Worm (Caenorhabditis elegans) whole organism, L2 larva: ENCODE results near the gene T05C12.15.

Experiments
- C34F6.9 ChIP-seq: fragments of 150-350 bp; optimal IDR thresholded peaks from 2 replicates; lab custom pipeline; 2014; ENCODE audit warnings: missing biosample characterization, missing genetic modification characterization
- F13H6.1 ChIP-seq: sonication (generic microtip); optimal IDR thresholded peaks from 2 replicates; lab custom pipeline; 2016; ENCODE audit warnings: missing genetic modification characterization, missing compliant biosample characterization
- R02D3.7 ChIP-seq: fragments of 150-350 bp; optimal IDR thresholded peaks from 2 replicates; lab custom pipeline; 2014; ENCODE audit warnings: missing biosample characterization, missing genetic modification characterization
- Y55F3AM.14 ChIP-seq: fragments of 200-800 bp; sonication (Bioruptor generic); optimal IDR thresholded peaks from 2 replicates; lab custom pipeline; 2018; ENCODE audit warnings: mild to moderate bottlenecking, missing genetic modification characterization, missing compliant biosample characterization
- ZK546.5 ChIP-seq: sonication (generic microtip); optimal IDR thresholded peaks from 2 replicates; lab custom pipeline; 2017; ENCODE audit warnings: missing biosample characterization, missing genetic modification characterization
- alr-1 ChIP-seq: fragments of 150-350 bp; optimal IDR thresholded peaks from 2 replicates; lab custom pipeline; 2014; ENCODE audit warnings: missing biosample characterization, missing genetic modification characterization
- aly-2 ChIP-seq: fragments of 150-350 bp; optimal IDR thresholded peaks from 2 replicates; lab custom pipeline; 2014; ENCODE audit warnings: missing biosample characterization, missing genetic modification characterization
- ama-1 ChIP-seq: fragments of 150-350 bp; optimal IDR thresholded peaks from 2 replicates; lab custom pipeline; 2018; ENCODE audit warnings: inconsistent platforms
- blmp-1 ChIP-seq: sonication (generic microtip); optimal IDR thresholded peaks from 2 replicates; lab custom pipeline; 2017; ENCODE audit warnings: missing genetic modification characterization, mild to moderate bottlenecking, missing compliant biosample characterization, antibody characterized with exemption, moderate library complexity; ENCODE audit not compliant: insufficient read depth
- ceh-16 ChIP-seq: fragments of 150-350 bp; optimal IDR thresholded peaks from 2 replicates; lab custom pipeline; 2014; ENCODE audit warnings: missing biosample characterization, missing genetic modification characterization
- ceh-82 ChIP-seq: fragments of 150-350 bp; optimal IDR thresholded peaks from 2 replicates; lab custom pipeline; 2014; ENCODE audit warnings: missing biosample characterization, missing genetic modification characterization
- crh-2 ChIP-seq: sonication (generic microtip); optimal IDR thresholded peaks from 2 replicates; lab custom pipeline; 2017; ENCODE audit warnings: missing biosample characterization, missing genetic modification characterization
- dmd-4 ChIP-seq: sonication (generic microtip); optimal IDR thresholded peaks from 2 replicates; lab custom pipeline; 2017; ENCODE audit warnings: missing biosample characterization, missing genetic modification characterization
- egl-27 ChIP-seq: sonication (generic microtip); optimal IDR thresholded peaks from 3 replicates; lab custom pipeline; 2017; ENCODE audit warnings: missing biosample characterization, missing genetic modification reagents, missing genetic modification characterization
- elt-1 ChIP-seq: fragments of 150-350 bp; optimal IDR thresholded peaks from 2 replicates; lab custom pipeline; 2014; ENCODE audit warnings: missing biosample characterization, missing genetic modification characterization
- elt-3 ChIP-seq: sonication (generic microtip); optimal IDR thresholded peaks from 2 replicates; lab custom pipeline; 2017; ENCODE audit warnings: missing biosample characterization, missing genetic modification characterization
- fos-1 ChIP-seq: fragments of 150-350 bp; optimal IDR thresholded peaks from 2 replicates; lab custom pipeline; 2014; ENCODE audit warnings: missing biosample characterization, missing genetic modification characterization
- gmeb-1 ChIP-seq: fragments of 150-350 bp; optimal IDR thresholded peaks from 2 replicates; lab custom pipeline; 2014; ENCODE audit warnings: missing biosample characterization, missing genetic modification characterization
- lin-11 ChIP-seq: fragments of 150-350 bp; sonication (generic microtip); optimal IDR thresholded peaks from 2 replicates; lab custom pipeline; 2014; ENCODE audit warnings: missing biosample characterization, missing genetic modification characterization, inconsistent platforms, mixed read lengths
- lin-13 ChIP-seq: fragments of 150-350 bp; optimal IDR thresholded peaks from 2 replicates; lab custom pipeline; 2014; ENCODE audit warnings: missing biosample characterization, missing genetic modification reagents, missing genetic modification characterization
- lin-39 ChIP-seq: fragments of 150-350 bp; optimal IDR thresholded peaks from 2 replicates; lab custom pipeline; 2014; ENCODE audit warnings: missing biosample characterization, missing genetic modification reagents, missing genetic modification characterization
- lsy-2 ChIP-seq, 2 experiments: fragments of 150-350 bp in 1 of 2; sonication (generic microtip) in 1 of 2; optimal IDR thresholded peaks; 2 replicates each; lab custom pipeline; 2014 to 2017; ENCODE audit warnings: missing biosample characterization in 2 of 2, missing genetic modification characterization in 2 of 2
- mab-5 ChIP-seq: fragments of 150-350 bp; optimal IDR thresholded peaks from 2 replicates; lab custom pipeline; 2014; ENCODE audit warnings: missing biosample characterization, missing genetic modification characterization
- mbf-1 ChIP-seq: sonication (generic microtip); optimal IDR thresholded peaks from 2 replicates; lab custom pipeline; 2017; ENCODE audit warnings: missing biosample characterization, missing genetic modification characterization
- mdl-1 ChIP-seq, 2 experiments: fragments of 150-350 bp in 1 of 2; sonication (generic microtip) in 1 of 2; optimal IDR thresholded peaks; 2 replicates each; lab custom pipeline; 2017; ENCODE audit warnings: missing biosample characterization in 2 of 2, missing genetic modification characterization in 2 of 2
- nhr-10 ChIP-seq: sonication (generic microtip); optimal IDR thresholded peaks from 2 replicates; lab custom pipeline; 2017; ENCODE audit warnings: missing biosample characterization, missing genetic modification characterization
- nhr-11 ChIP-seq: fragments of 150-350 bp; optimal IDR thresholded peaks from 2 replicates; lab custom pipeline; 2014; ENCODE audit warnings: missing biosample characterization, missing genetic modification characterization
- nhr-12 ChIP-seq: fragments of 150-350 bp; optimal IDR thresholded peaks from 2 replicates; lab custom pipeline; 2014; ENCODE audit warnings: missing biosample characterization, missing genetic modification characterization
- nhr-129 ChIP-seq: fragments of 150-350 bp; optimal IDR thresholded peaks from 2 replicates; lab custom pipeline; 2014; ENCODE audit warnings: missing biosample characterization, missing genetic modification characterization
- nhr-21 ChIP-seq: fragments of 150-350 bp; optimal IDR thresholded peaks from 2 replicates; lab custom pipeline; 2014; ENCODE audit warnings: missing biosample characterization, missing genetic modification characterization
- nhr-23 ChIP-seq: fragments of 150-350 bp; optimal IDR thresholded peaks from 2 replicates; lab custom pipeline; 2014; ENCODE audit warnings: missing biosample characterization, missing genetic modification reagents, missing genetic modification characterization
- nhr-237 ChIP-seq: fragments of 150-350 bp; optimal IDR thresholded peaks from 2 replicates; lab custom pipeline; 2014; ENCODE audit warnings: missing biosample characterization, missing genetic modification characterization
- nhr-25 ChIP-seq: fragments of 150-350 bp; sonication (generic microtip); optimal IDR thresholded peaks from 3 replicates; lab custom pipeline; 2014; ENCODE audit warnings: missing biosample characterization, missing genetic modification characterization
- nhr-6 ChIP-seq: fragments of 150-350 bp; optimal IDR thresholded peaks from 2 replicates; lab custom pipeline; 2014; ENCODE audit warnings: missing biosample characterization, missing genetic modification characterization
- nhr-77 ChIP-seq: fragments of 150-350 bp; optimal IDR thresholded peaks from 2 replicates; lab custom pipeline; 2014; ENCODE audit warnings: missing biosample characterization, missing genetic modification characterization
- peb-1 ChIP-seq: fragments of 150-350 bp; optimal IDR thresholded peaks from 2 replicates; lab custom pipeline; 2014; ENCODE audit warnings: missing biosample characterization, missing genetic modification characterization
- sem-4 ChIP-seq: fragments of 150-350 bp; optimal IDR thresholded peaks from 2 replicates; lab custom pipeline; 2014; ENCODE audit warnings: missing biosample characterization, missing genetic modification reagents, missing genetic modification characterization
- skn-1 ChIP-seq: sonication (generic microtip); optimal IDR thresholded peaks from 2 replicates; lab custom pipeline; 2017; ENCODE audit warnings: missing biosample characterization, missing genetic modification characterization
- sma-3 ChIP-seq: sonication (generic microtip); optimal IDR thresholded peaks from 2 replicates; lab custom pipeline; 2016; ENCODE audit warnings: missing genetic modification reagents, missing genetic modification characterization, missing compliant biosample characterization
- sma-9 ChIP-seq, 2 experiments: fragments of 150-350 bp in 1 of 2; sonication (generic microtip) in 1 of 2; optimal IDR thresholded peaks; 2 replicates each; lab custom pipeline; 2014 to 2016; ENCODE audit warnings: missing genetic modification characterization in 2 of 2, mild to moderate bottlenecking in 1 of 2, missing biosample characterization in 1 of 2, missing compliant biosample characterization in 1 of 2, missing genetic modification reagents in 1 of 2, moderate library complexity in 1 of 2
- snpc-4 ChIP-seq: fragments of 150-350 bp; optimal IDR thresholded peaks from 2 replicates; lab custom pipeline; 2014; ENCODE audit warnings: missing biosample characterization, missing genetic modification characterization
- unc-39 ChIP-seq: fragments of 150-350 bp; optimal IDR thresholded peaks from 2 replicates; lab custom pipeline; 2014; ENCODE audit warnings: missing biosample characterization, missing genetic modification characterization
- unc-55 ChIP-seq: fragments of 150-350 bp; sonication (generic microtip); optimal IDR thresholded peaks from 3 replicates; lab custom pipeline; 2014; ENCODE audit warnings: missing biosample characterization, missing genetic modification reagents, missing genetic modification characterization
- unc-62 ChIP-seq: fragments of 150-350 bp; optimal IDR thresholded peaks from 2 replicates; lab custom pipeline; 2014; ENCODE audit warnings: missing biosample characterization, missing genetic modification reagents, missing genetic modification characterization
- zag-1 ChIP-seq: fragments of 150-350 bp; optimal IDR thresholded peaks from 2 replicates; lab custom pipeline; 2014; ENCODE audit warnings: missing biosample characterization, missing genetic modification characterization
- ztf-1 ChIP-seq: fragments of 200-800 bp; sonication (Bioruptor generic); conservative IDR thresholded peaks from 2 replicates; pipeline ENCODE4 v1.3.6; 2022; ENCODE audit warnings: missing genetic modification characterization, missing compliant biosample characterization
- ztf-11 ChIP-seq: sonication (generic microtip); optimal IDR thresholded peaks from 2 replicates; lab custom pipeline; 2017; ENCODE audit warnings: missing biosample characterization, missing genetic modification characterization
- ztf-4 ChIP-seq: fragments of 150-350 bp; optimal IDR thresholded peaks from 2 replicates; lab custom pipeline; 2014; ENCODE audit warnings: missing biosample characterization, missing genetic modification characterization

T05C12.15 gene

DNA sequence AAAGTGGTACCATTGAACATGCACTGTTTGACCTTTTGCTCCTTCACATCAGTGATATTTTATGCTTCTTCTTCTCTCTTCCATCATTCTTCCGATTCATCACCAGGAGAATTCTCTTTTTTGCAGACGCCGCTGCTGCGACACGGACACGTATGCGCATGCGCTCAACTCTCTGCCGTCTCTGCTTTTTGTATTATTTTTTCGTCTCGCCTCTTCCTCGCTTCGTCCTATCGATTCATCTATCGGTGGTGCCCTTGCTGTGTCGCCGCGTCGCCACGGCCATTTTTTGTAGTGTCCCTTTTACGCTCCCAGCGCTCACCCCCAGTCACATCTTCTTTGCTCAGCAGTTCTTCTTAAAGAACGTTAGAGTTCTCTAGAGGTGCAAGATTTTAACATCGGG lies 43.3 kb upstream of the T05C12.15 start (continued):
- peak; percentile 31 for TF ChIP-seq F13H6.1
- TF ChIP-seq nhr-23 (tag; lab: Kevin White, UChicago), result no peak
- TF ChIP-seq unc-62 (GFP tag; lab: Kevin White, UChicago), result no peak

DNA sequence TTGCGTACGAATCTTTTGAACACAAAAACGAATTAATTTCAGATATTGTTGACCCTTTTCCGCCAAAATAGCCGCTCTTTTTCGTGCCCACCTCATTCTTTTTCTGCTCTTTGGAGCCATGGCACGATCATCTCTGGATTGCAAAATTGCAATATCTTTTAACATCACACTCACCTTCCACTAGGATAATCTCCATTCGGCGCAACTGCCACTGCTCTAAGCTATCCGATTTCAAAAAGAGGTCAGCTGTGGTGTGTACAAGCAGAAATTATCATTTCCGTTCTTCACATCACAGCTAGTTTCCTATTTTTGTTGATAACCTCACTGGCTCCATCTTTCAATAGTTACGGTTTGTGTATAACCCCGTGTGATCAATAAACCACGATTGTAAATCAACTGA lies 42.8 kb upstream of the T05C12.15 start:
- TF ChIP-seq crh-2 (no peak), sma-9 (GFP tag; optimal IDR thresholded peaks at IDR 0.05; lab: Kevin White, UChicago) (peak; percentile 66), sma-9 (tag; optimal IDR thresholded peaks at IDR 0.05; lab: Kevin White, UChicago) (no peak), ZK546.5 (tag; lab: Kevin White, UChicago) (no peak)

DNA sequence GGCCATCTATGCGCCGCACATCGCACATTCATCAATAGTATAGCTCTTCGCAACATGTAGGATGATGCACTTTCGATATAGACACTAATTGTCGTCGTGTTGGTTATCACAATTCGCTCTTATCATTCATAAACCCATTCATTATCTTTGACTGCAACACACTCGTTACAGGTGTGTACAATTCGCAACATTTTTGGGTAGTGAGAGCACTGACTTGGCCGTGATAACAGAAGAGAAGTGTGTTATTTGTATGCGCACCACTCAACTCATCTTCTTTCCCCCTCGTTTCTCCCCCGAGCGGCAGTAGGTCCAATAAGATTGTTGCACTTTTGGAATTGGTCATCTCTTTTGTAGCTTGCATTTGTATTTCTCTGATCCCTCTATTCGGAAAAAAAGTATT lies 42.1 kb upstream of the T05C12.15 start:
- no peak for TF ChIP-seq aly-2 (tag; lab: Kevin White, UChicago)
- TF ChIP-seq crh-2, result peak; percentile 53
- TF ChIP-seq elt-1, result no peak
- TF ChIP-seq mab-5, result no peak
- no peak for TF ChIP-seq nhr-23 (tag; lab: Kevin White, UChicago)
- peak; percentile 15 for TF ChIP-seq sma-3
- TF ChIP-seq ceh-16 (tag; lab: Kevin White, UChicago), result no peak
- TF ChIP-seq nhr-25 (tag; lab: Kevin White, UChicago), result no peak
- no peak for TF ChIP-seq egl-27 (tag; lab: Kevin White, UChicago)
- no peak for TF ChIP-seq lin-11 (tag; lab: Kevin White, UChicago)
- no peak for TF ChIP-seq alr-1 (tag; lab: Kevin White, UChicago)
- TF ChIP-seq sem-4 (tag; lab: Kevin White, UChicago), result no peak
- no peak for TF ChIP-seq mbf-1 (tag; lab: Kevin White, UChicago)
- TF ChIP-seq ceh-82 (tag; lab: Kevin White, UChicago), result no peak
- no peak for TF ChIP-seq lin-39 (tag; lab: Kevin White, UChicago)
- peak; percentile 77 for TF ChIP-seq sma-9 (GFP tag; optimal IDR thresholded peaks at IDR 0.05; lab: Kevin White, UChicago)
- TF ChIP-seq sma-9 (tag; optimal IDR thresholded peaks at IDR 0.05; lab: Kevin White, UChicago), result no peak
- peak; percentile 94 for TF ChIP-seq fos-1 (tag; lab: Kevin White, UChicago)
- no peak for TF ChIP-seq zag-1 (tag; lab: Kevin White, UChicago)
- no peak for TF ChIP-seq mdl-1 (tag; optimal IDR thresholded peaks at IDR 0.05; lab: Kevin White, UChicago)
- no peak for TF ChIP-seq ztf-11 (tag; lab: Kevin White, UChicago)
- TF ChIP-seq dmd-4 (tag; lab: Kevin White, UChicago), result no peak
- no peak for TF ChIP-seq ztf-1 (GFP tag; lab: Robert Waterston, UW)
- no peak for TF ChIP-seq nhr-6 (tag; lab: Kevin White, UChicago)
- no peak for TF ChIP-seq snpc-4 (tag; lab: Kevin White, UChicago)
- no peak for TF ChIP-seq nhr-237 (tag; lab: Kevin White, UChicago)
- TF ChIP-seq nhr-21, result no peak
- TF ChIP-seq skn-1 (tag; lab: Kevin White, UChicago), result no peak
- TF ChIP-seq nhr-10 (tag; lab: Kevin White, UChicago), result no peak
- TF ChIP-seq lin-13 (GFP tag; lab: Kevin White, UChicago), result no peak
- no peak for TF ChIP-seq unc-39
- no peak for TF ChIP-seq Y55F3AM.14 (GFP tag; lab: Kevin White, UChicago)
- no peak for TF ChIP-seq nhr-12 (tag; lab: Kevin White, UChicago)
- no peak for TF ChIP-seq nhr-77 (tag; lab: Kevin White, UChicago)
- TF ChIP-seq R02D3.7 (tag; lab: Kevin White, UChicago), result no peak
- TF ChIP-seq elt-3 (tag; lab: Kevin White, UChicago), result no peak
- TF ChIP-seq peb-1, result no peak
- TF ChIP-seq F13H6.1, result peak; percentile 43
- no peak for TF ChIP-seq lsy-2 (tag; optimal IDR thresholded peaks at IDR 0.05; lab: Kevin White, UChicago)
- TF ChIP-seq C34F6.9, result no peak
- TF ChIP-seq nhr-11 (tag; lab: Kevin White, UChicago), result no peak
- no peak for TF ChIP-seq gmeb-1 (tag; lab: Kevin White, UChicago)
- no peak for TF ChIP-seq ZK546.5 (tag; lab: Kevin White, UChicago)
- no peak for TF ChIP-seq ztf-4 (tag; lab: Kevin White, UChicago)
- no peak for TF ChIP-seq unc-55
- TF ChIP-seq nhr-129 (tag; lab: Kevin White, UChicago), result peak; percentile 52
- no peak for TF ChIP-seq blmp-1 (tag; lab: Kevin White, UChicago)
- no peak for TF ChIP-seq ama-1 (lab: Kevin White, UChicago)
- no peak for TF ChIP-seq unc-62 (GFP tag; lab: Kevin White, UChicago)
- TF ChIP-seq, all 48 proteins: peak for 6
